Fruit fly (Drosophila melanogaster): ENCODE data around the gene kdn.

dm6 chrX:6349231-6349630, 1.2 kb upstream of the kdn start:
- no peak for TF ChIP-seq Sox15 (GFP tag; optimal IDR thresholded peaks at IDR 0.05)
- no peak for TF ChIP-seq CG6854 (GFP tag; optimal IDR thresholded peaks at IDR 0.05)
- TF ChIP-seq cyc (GFP tag; optimal IDR thresholded peaks at IDR 0.05): no peak
- TF ChIP-seq OdsH (GFP tag; optimal IDR thresholded peaks at IDR 0.05): no peak
- no peak for TF ChIP-seq Met (GFP tag; optimal IDR thresholded peaks at IDR 0.05)

Measured in whole organism, prepupa.